Worm (Caenorhabditis elegans): Measurements from ENCODE around the gene sru-20.

DNA sequence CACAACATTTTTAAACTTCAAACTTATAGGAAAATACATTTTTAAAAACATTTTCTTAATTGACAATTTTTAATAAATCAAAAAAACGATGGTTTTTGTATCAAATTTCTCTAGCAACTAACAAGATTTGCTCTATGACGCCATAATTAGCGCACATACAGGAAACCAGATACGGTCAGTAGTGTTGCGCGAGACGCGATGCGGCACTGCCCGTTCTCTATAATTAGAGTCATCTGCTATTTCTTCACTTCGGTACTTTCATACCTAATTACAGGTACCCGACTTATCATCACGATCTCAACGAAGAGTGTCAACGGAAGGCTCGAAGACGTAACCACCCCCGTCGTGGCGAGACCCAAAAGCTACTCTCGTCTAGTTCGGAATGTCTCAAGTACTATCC lies 49.3 kb downstream of the sru-20 start:
- TF ChIP-seq nhr-11 (tag; optimal IDR thresholded peaks at IDR 0.05) (no peak), lim-6 (tag; optimal IDR thresholded peaks at IDR 0.05) (no peak), F13H6.1 (tag; optimal IDR thresholded peaks at IDR 0.05) (no peak), rnt-1 (tag; optimal IDR thresholded peaks at IDR 0.05) (no peak), dve-1 (tag; optimal IDR thresholded peaks at IDR 0.05) (no peak), ama-1 (optimal IDR thresholded peaks at IDR 0.05) (no peak), ceh-19 (GFP tag; optimal IDR thresholded peaks at IDR 0.05) (no peak), tbx-2 (tag; optimal IDR thresholded peaks at IDR 0.05) (no peak), dmd-4 (tag; optimal IDR thresholded peaks at IDR 0.05; ENCODE audit: borderline replicate concordance) (no peak), fkh-10 (GFP tag; optimal IDR thresholded peaks at IDR 0.05) (no peak), lin-11 (tag; optimal IDR thresholded peaks at IDR 0.05) (no peak), nfya-1 (tag; optimal IDR thresholded peaks at IDR 0.05) (no peak)
